Worm (Caenorhabditis elegans) whole organism, L2 larva: ENCODE results near the gene srp-2.

ENCODE experiments used
- C34F6.9 ChIP-seq: fragments of 150-350 bp; optimal IDR thresholded peaks from 2 replicates; lab custom pipeline; 2014; ENCODE audit warnings: missing biosample characterization, missing genetic modification characterization
- F13H6.1 ChIP-seq: sonication (generic microtip); optimal IDR thresholded peaks from 2 replicates; lab custom pipeline; 2016; ENCODE audit warnings: missing genetic modification characterization, missing compliant biosample characterization
- Y55F3AM.14 ChIP-seq: fragments of 200-800 bp; sonication (Bioruptor generic); optimal IDR thresholded peaks from 2 replicates; lab custom pipeline; 2018; ENCODE audit warnings: mild to moderate bottlenecking, missing genetic modification characterization, missing compliant biosample characterization
- ZK546.5 ChIP-seq: sonication (generic microtip); optimal IDR thresholded peaks from 2 replicates; lab custom pipeline; 2017; ENCODE audit warnings: missing biosample characterization, missing genetic modification characterization
- aly-2 ChIP-seq: fragments of 150-350 bp; optimal IDR thresholded peaks from 2 replicates; lab custom pipeline; 2014; ENCODE audit warnings: missing biosample characterization, missing genetic modification characterization
- ama-1 ChIP-seq: fragments of 150-350 bp; optimal IDR thresholded peaks from 2 replicates; lab custom pipeline; 2018; ENCODE audit warnings: inconsistent platforms
- blmp-1 ChIP-seq: sonication (generic microtip); optimal IDR thresholded peaks from 2 replicates; lab custom pipeline; 2017; ENCODE audit warnings: missing genetic modification characterization, mild to moderate bottlenecking, missing compliant biosample characterization, antibody characterized with exemption, moderate library complexity; ENCODE audit not compliant: insufficient read depth
- ceh-82 ChIP-seq: fragments of 150-350 bp; optimal IDR thresholded peaks from 2 replicates; lab custom pipeline; 2014; ENCODE audit warnings: missing biosample characterization, missing genetic modification characterization
- crh-2 ChIP-seq: sonication (generic microtip); optimal IDR thresholded peaks from 2 replicates; lab custom pipeline; 2017; ENCODE audit warnings: missing biosample characterization, missing genetic modification characterization
- egl-27 ChIP-seq: sonication (generic microtip); optimal IDR thresholded peaks from 3 replicates; lab custom pipeline; 2017; ENCODE audit warnings: missing biosample characterization, missing genetic modification reagents, missing genetic modification characterization
- elt-3 ChIP-seq: sonication (generic microtip); optimal IDR thresholded peaks from 2 replicates; lab custom pipeline; 2017; ENCODE audit warnings: missing biosample characterization, missing genetic modification characterization
- fos-1 ChIP-seq: fragments of 150-350 bp; optimal IDR thresholded peaks from 2 replicates; lab custom pipeline; 2014; ENCODE audit warnings: missing biosample characterization, missing genetic modification characterization
- gmeb-1 ChIP-seq: fragments of 150-350 bp; optimal IDR thresholded peaks from 2 replicates; lab custom pipeline; 2014; ENCODE audit warnings: missing biosample characterization, missing genetic modification characterization
- lin-11 ChIP-seq: fragments of 150-350 bp; sonication (generic microtip); optimal IDR thresholded peaks from 2 replicates; lab custom pipeline; 2014; ENCODE audit warnings: missing biosample characterization, missing genetic modification characterization, inconsistent platforms, mixed read lengths
- lin-13 ChIP-seq: fragments of 150-350 bp; optimal IDR thresholded peaks from 2 replicates; lab custom pipeline; 2014; ENCODE audit warnings: missing biosample characterization, missing genetic modification reagents, missing genetic modification characterization
- lsy-2 ChIP-seq, 2 experiments: fragments of 150-350 bp in 1 of 2; sonication (generic microtip) in 1 of 2; optimal IDR thresholded peaks; 2 replicates each; lab custom pipeline; 2014 to 2017; ENCODE audit warnings: missing biosample characterization in 2 of 2, missing genetic modification characterization in 2 of 2
- mab-5 ChIP-seq: fragments of 150-350 bp; optimal IDR thresholded peaks from 2 replicates; lab custom pipeline; 2014; ENCODE audit warnings: missing biosample characterization, missing genetic modification characterization
- mbf-1 ChIP-seq: sonication (generic microtip); optimal IDR thresholded peaks from 2 replicates; lab custom pipeline; 2017; ENCODE audit warnings: missing biosample characterization, missing genetic modification characterization
- mdl-1 ChIP-seq, 2 experiments: fragments of 150-350 bp in 1 of 2; sonication (generic microtip) in 1 of 2; optimal IDR thresholded peaks; 2 replicates each; lab custom pipeline; 2017; ENCODE audit warnings: missing biosample characterization in 2 of 2, missing genetic modification characterization in 2 of 2
- nhr-10 ChIP-seq: sonication (generic microtip); optimal IDR thresholded peaks from 2 replicates; lab custom pipeline; 2017; ENCODE audit warnings: missing biosample characterization, missing genetic modification characterization
- nhr-11 ChIP-seq: fragments of 150-350 bp; optimal IDR thresholded peaks from 2 replicates; lab custom pipeline; 2014; ENCODE audit warnings: missing biosample characterization, missing genetic modification characterization
- nhr-129 ChIP-seq: fragments of 150-350 bp; optimal IDR thresholded peaks from 2 replicates; lab custom pipeline; 2014; ENCODE audit warnings: missing biosample characterization, missing genetic modification characterization
- nhr-21 ChIP-seq: fragments of 150-350 bp; optimal IDR thresholded peaks from 2 replicates; lab custom pipeline; 2014; ENCODE audit warnings: missing biosample characterization, missing genetic modification characterization
- nhr-23 ChIP-seq: fragments of 150-350 bp; optimal IDR thresholded peaks from 2 replicates; lab custom pipeline; 2014; ENCODE audit warnings: missing biosample characterization, missing genetic modification reagents, missing genetic modification characterization
- nhr-237 ChIP-seq: fragments of 150-350 bp; optimal IDR thresholded peaks from 2 replicates; lab custom pipeline; 2014; ENCODE audit warnings: missing biosample characterization, missing genetic modification characterization
- nhr-25 ChIP-seq: fragments of 150-350 bp; sonication (generic microtip); optimal IDR thresholded peaks from 3 replicates; lab custom pipeline; 2014; ENCODE audit warnings: missing biosample characterization, missing genetic modification characterization
- nhr-6 ChIP-seq: fragments of 150-350 bp; optimal IDR thresholded peaks from 2 replicates; lab custom pipeline; 2014; ENCODE audit warnings: missing biosample characterization, missing genetic modification characterization
- nhr-77 ChIP-seq: fragments of 150-350 bp; optimal IDR thresholded peaks from 2 replicates; lab custom pipeline; 2014; ENCODE audit warnings: missing biosample characterization, missing genetic modification characterization
- peb-1 ChIP-seq: fragments of 150-350 bp; optimal IDR thresholded peaks from 2 replicates; lab custom pipeline; 2014; ENCODE audit warnings: missing biosample characterization, missing genetic modification characterization
- sem-4 ChIP-seq: fragments of 150-350 bp; optimal IDR thresholded peaks from 2 replicates; lab custom pipeline; 2014; ENCODE audit warnings: missing biosample characterization, missing genetic modification reagents, missing genetic modification characterization
- skn-1 ChIP-seq: sonication (generic microtip); optimal IDR thresholded peaks from 2 replicates; lab custom pipeline; 2017; ENCODE audit warnings: missing biosample characterization, missing genetic modification characterization
- sma-3 ChIP-seq: sonication (generic microtip); optimal IDR thresholded peaks from 2 replicates; lab custom pipeline; 2016; ENCODE audit warnings: missing genetic modification reagents, missing genetic modification characterization, missing compliant biosample characterization
- sma-9 ChIP-seq, 2 experiments: fragments of 150-350 bp in 1 of 2; sonication (generic microtip) in 1 of 2; optimal IDR thresholded peaks; 2 replicates each; lab custom pipeline; 2014 to 2016; ENCODE audit warnings: missing genetic modification characterization in 2 of 2, mild to moderate bottlenecking in 1 of 2, missing biosample characterization in 1 of 2, missing compliant biosample characterization in 1 of 2, missing genetic modification reagents in 1 of 2, moderate library complexity in 1 of 2
- unc-55 ChIP-seq: fragments of 150-350 bp; sonication (generic microtip); optimal IDR thresholded peaks from 3 replicates; lab custom pipeline; 2014; ENCODE audit warnings: missing biosample characterization, missing genetic modification reagents, missing genetic modification characterization
- unc-62 ChIP-seq: fragments of 150-350 bp; optimal IDR thresholded peaks from 2 replicates; lab custom pipeline; 2014; ENCODE audit warnings: missing biosample characterization, missing genetic modification reagents, missing genetic modification characterization
- zag-1 ChIP-seq: fragments of 150-350 bp; optimal IDR thresholded peaks from 2 replicates; lab custom pipeline; 2014; ENCODE audit warnings: missing biosample characterization, missing genetic modification characterization
- ztf-1 ChIP-seq: fragments of 200-800 bp; sonication (Bioruptor generic); conservative IDR thresholded peaks from 2 replicates; pipeline ENCODE4 v1.3.6; 2022; ENCODE audit warnings: missing genetic modification characterization, missing compliant biosample characterization
- ztf-4 ChIP-seq: fragments of 150-350 bp; optimal IDR thresholded peaks from 2 replicates; lab custom pipeline; 2014; ENCODE audit warnings: missing biosample characterization, missing genetic modification characterization

Gene srp-2

DNA sequence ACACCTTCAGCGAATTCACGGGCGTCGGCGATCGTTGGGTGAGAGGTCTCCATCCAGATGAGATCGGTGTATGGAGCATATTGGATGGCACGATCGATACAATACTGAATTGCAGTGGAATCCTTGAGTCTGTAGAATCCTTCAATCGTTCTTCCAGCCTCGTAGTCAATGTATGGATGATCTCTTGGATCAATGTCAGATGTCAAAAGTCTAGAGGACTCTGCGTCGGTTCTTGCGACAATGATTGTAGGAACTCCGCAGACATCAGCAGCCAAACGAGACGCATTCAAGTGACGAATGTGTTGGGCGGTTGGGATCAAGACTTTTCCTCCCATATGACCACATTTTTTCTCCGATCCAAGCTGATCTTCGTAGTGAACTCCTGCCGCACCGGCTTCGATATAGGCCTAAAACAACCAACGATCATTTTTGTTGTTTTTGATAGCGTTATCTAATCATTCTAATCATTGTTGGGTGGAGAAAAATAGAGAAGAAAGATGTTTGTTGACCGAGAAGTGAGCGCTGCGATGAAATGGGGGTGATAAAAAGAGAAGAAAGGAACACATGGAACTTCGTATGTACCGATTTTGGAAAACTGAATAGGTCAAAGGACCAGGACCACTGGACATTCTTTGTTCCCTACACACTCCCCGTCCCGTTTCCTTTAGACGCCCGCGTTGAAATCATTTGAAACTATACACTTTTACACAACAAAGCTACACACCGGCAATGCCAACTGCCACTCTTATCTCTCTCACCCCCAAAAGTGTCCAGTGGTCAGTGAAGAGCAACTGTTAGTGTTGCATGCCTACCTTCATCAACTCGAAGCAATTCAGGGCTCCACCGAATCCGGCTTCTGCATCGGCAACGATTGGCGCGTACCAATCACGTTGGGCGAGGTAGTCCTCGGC is 35.6 kb upstream of the srp-2 start:
- TF ChIP-seq ceh-82 (tag; lab: Kevin White, UChicago), result no peak
- TF ChIP-seq lin-11, result peak; percentile 38
- TF ChIP-seq nhr-21 (tag; lab: Kevin White, UChicago), result peak; percentile 41
- peak; percentile 24 for TF ChIP-seq crh-2 (tag; lab: Kevin White, UChicago)
- peak in 1 of 2 experiments; percentile 23 for TF ChIP-seq lsy-2 (tag; optimal IDR thresholded peaks at IDR 0.05; lab: Kevin White, UChicago)
- TF ChIP-seq nhr-6 (tag; lab: Kevin White, UChicago), result peak; percentile 59
- peak; percentile 19 for TF ChIP-seq nhr-129
- no peak for TF ChIP-seq nhr-237 (tag; lab: Kevin White, UChicago)
- peak; percentile 76 for TF ChIP-seq ama-1 (lab: Kevin White, UChicago)
- TF ChIP-seq nhr-77 (tag; lab: Kevin White, UChicago), result no peak
- peak; percentile 48 for TF ChIP-seq lin-13 (GFP tag; lab: Kevin White, UChicago)
- TF ChIP-seq fos-1, result peak; percentile 1
- TF ChIP-seq elt-3 (tag; lab: Kevin White, UChicago), result no peak
- TF ChIP-seq C34F6.9, result no peak
- peak; percentile 20 for TF ChIP-seq sma-9 (GFP tag; optimal IDR thresholded peaks at IDR 0.05; lab: Kevin White, UChicago)
- no peak for TF ChIP-seq sma-9 (tag; optimal IDR thresholded peaks at IDR 0.05; lab: Kevin White, UChicago)

DNA sequence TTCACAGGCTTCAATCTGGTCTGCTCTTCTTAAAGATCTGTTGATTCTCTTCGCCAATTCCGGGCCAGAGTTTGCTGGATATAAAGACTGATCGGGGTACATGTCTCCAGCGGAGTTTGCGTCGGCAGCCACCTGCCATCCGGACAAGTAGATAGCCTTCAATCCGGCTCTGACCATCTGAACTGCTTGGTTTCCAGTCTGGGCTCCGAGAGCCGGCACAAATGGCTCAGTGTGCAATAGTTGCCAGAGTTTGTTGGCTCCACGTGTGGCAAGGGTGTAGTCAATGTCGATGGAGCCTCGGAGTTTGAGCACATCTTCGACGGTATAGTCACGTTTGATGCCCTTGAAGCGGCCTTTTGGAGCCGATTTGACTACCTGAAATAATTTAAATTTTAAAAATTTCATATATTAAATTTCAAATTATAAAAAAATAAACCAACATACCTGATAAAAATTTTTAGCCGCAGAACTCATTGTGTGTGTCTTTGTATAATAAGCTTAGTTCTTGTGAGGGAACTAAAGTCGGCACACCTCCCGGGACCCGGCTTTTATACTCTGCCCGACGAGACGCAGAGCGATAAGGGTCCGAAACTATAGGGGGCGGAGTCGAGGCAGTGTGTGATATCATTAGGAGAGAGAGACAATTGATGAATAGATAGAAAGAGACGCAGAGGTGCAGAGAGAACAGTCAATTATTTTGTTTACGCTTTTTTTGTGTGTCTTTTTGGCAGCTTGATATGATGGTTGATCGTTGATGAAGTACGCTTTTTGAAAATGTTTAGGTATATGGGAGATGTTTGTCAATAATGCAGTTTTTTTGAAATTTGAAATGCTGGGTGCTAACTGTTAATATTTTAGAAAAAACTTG is 34.7 kb upstream of the srp-2 start, which contains the start of the genes icl-1 and srh-2:
Gene icl-1, minus strand, starts transcription at position 521 of the 868 bp plus-strand sequence.
Gene srh-2, plus strand, starts transcription at position 818 of the 868 bp plus-strand sequence.
- TF ChIP-seq ZK546.5 (no peak), blmp-1 (peak; percentile 22), skn-1 (tag; lab: Kevin White, UChicago) (no peak), sma-3 (GFP tag; lab: Kevin White, UChicago) (peak; percentile 66), nhr-129 (peak; percentile 78), nhr-237 (tag; lab: Kevin White, UChicago) (no peak), nhr-23 (tag; lab: Kevin White, UChicago) (no peak), ztf-1 (GFP tag; lab: Robert Waterston, UW) (0 out of 2 replicates have a peak, but pooled peaks have one; percentile 14), nhr-11 (tag; lab: Kevin White, UChicago) (no peak), fos-1 (peak; percentile 22), crh-2 (tag; lab: Kevin White, UChicago) (peak; percentile 68), aly-2 (no peak), unc-62 (GFP tag; lab: Kevin White, UChicago) (peak; percentile 28), mbf-1 (tag; lab: Kevin White, UChicago) (no peak), sma-9 (GFP tag; optimal IDR thresholded peaks at IDR 0.05; lab: Kevin White, UChicago) (peak; percentile 84), sma-9 (tag; optimal IDR thresholded peaks at IDR 0.05; lab: Kevin White, UChicago) (no peak), ama-1 (lab: Kevin White, UChicago) (peak; percentile 96), gmeb-1 (tag; lab: Kevin White, UChicago) (peak; percentile 21), ztf-4 (tag; lab: Kevin White, UChicago) (peak; percentile 65), nhr-25 (tag; lab: Kevin White, UChicago) (peak; percentile 12), lsy-2 (tag; optimal IDR thresholded peaks at IDR 0.05; lab: Kevin White, UChicago) (peak; percentile 4 to 54), egl-27 (no peak), unc-55 (GFP tag; lab: Kevin White, UChicago) (no peak), zag-1 (tag; lab: Kevin White, UChicago) (no peak), nhr-10 (tag; lab: Kevin White, UChicago) (peak; percentile 19), Y55F3AM.14 (GFP tag; lab: Kevin White, UChicago) (peak; percentile 81), lin-11 (peak; percentile 42), F13H6.1 (peak; percentile 83), lin-13 (GFP tag; lab: Kevin White, UChicago) (peak; percentile 48), sem-4 (tag; lab: Kevin White, UChicago) (peak; percentile 10), mab-5 (tag; lab: Kevin White, UChicago) (peak; percentile 34), mdl-1 (tag; optimal IDR thresholded peaks at IDR 0.05; lab: Kevin White, UChicago) (peak in 1 of 2 experiments; percentile 21), peb-1 (tag; lab: Kevin White, UChicago) (no peak), nhr-21 (tag; lab: Kevin White, UChicago) (peak; percentile 54), nhr-6 (tag; lab: Kevin White, UChicago) (peak; percentile 10)
- TF ChIP-seq, all 48 proteins: peak for 23
